Fruit fly (Drosophila melanogaster) S2 (cell line): ENCODE results near the gene CG8925.

ENCODE experiments used
- CG8478 ChIP-seq: fragments of >200 bp; optimal IDR thresholded peaks from 2 replicates; lab custom pipeline; 2018
- CTCF ChIP-seq, 2 experiments: fragments of >200 bp; optimal IDR thresholded peaks; 2 replicates each; lab custom pipeline; 2018

- TF ChIP-seq CTCF (optimal IDR thresholded peaks at IDR 0.05; lab: Kevin White, UChicago) (no peak), CG8478 (no peak)
Measured at dm6 chr3R:16187737-16188136, 15.9 kb downstream of the CG8925 start.
